Fruit fly (Drosophila melanogaster) whole organism, embryonic: ENCODE data around the gene mTTF.

Experiments used
- Atf3 ChIP-seq: fragments of 200-800 bp; sonication (Bioruptor generic); optimal IDR thresholded peaks from 3 replicates; lab custom pipeline; 2016; ENCODE audit warnings: missing biosample characterization, missing genetic modification characterization
- B-H1 ChIP-seq: fragments of 200-800 bp; sonication (Bioruptor generic); IDR thresholded peaks from 3 replicates; pipeline ENCODE4 v1.3.6; 2022; ENCODE audit warnings: missing biosample characterization, missing genetic modification characterization
- BEAF-32 ChIP-seq: fragments of 200-800 bp; sonication (Bioruptor generic); optimal IDR thresholded peaks from 3 replicates; lab custom pipeline; 2017; ENCODE audit warnings: missing biosample characterization, missing genetic modification characterization, mild to moderate bottlenecking, moderate library complexity, missing genetic modification reagents
- Blimp-1 ChIP-seq: fragments of 200-800 bp; sonication (Bioruptor generic); optimal IDR thresholded peaks from 3 replicates; lab custom pipeline; 2018; ENCODE audit warnings: missing biosample characterization, missing genetic modification characterization, mild to moderate bottlenecking, moderate library complexity, missing genetic modification reagents
- CG10209 ChIP-seq: fragments of 200-800 bp; sonication (Bioruptor generic); optimal IDR thresholded peaks from 3 replicates; lab custom pipeline; 2017; ENCODE audit warnings: missing biosample characterization, mild to moderate bottlenecking, missing genetic modification characterization, missing genetic modification reagents
- CG10959 ChIP-seq: fragments of 200-800 bp; sonication (Bioruptor generic); IDR thresholded peaks from 2 replicates; pipeline ENCODE4 v1.3.6; 2022; ENCODE audit warnings: missing biosample characterization, missing genetic modification characterization
- CG11085 ChIP-seq: fragments of 200-800 bp; sonication (Bioruptor generic); IDR thresholded peaks from 2 replicates; pipeline ENCODE4 v1.3.6; 2022; ENCODE audit warnings: missing biosample characterization, missing genetic modification characterization
- CG12071 ChIP-seq: fragments of 200-800 bp; sonication (Bioruptor generic); optimal IDR thresholded peaks from 3 replicates; lab custom pipeline; 2018; ENCODE audit warnings: missing biosample characterization, mild to moderate bottlenecking, missing genetic modification characterization
- CG12104 ChIP-seq: fragments of 200-800 bp; sonication (Bioruptor generic); optimal IDR thresholded peaks from 3 replicates; lab custom pipeline; 2016; ENCODE audit warnings: missing biosample characterization, missing genetic modification characterization
- CG12155 ChIP-seq: fragments of 200-800 bp; sonication (Bioruptor generic); optimal IDR thresholded peaks from 3 replicates; lab custom pipeline; 2016; ENCODE audit warnings: missing biosample characterization, missing genetic modification characterization
- CG1233 ChIP-seq: fragments of 200-800 bp; sonication (Bioruptor generic); optimal IDR thresholded peaks from 4 replicates; lab custom pipeline; 2018; ENCODE audit warnings: missing biosample characterization, mild to moderate bottlenecking, missing genetic modification characterization
- CG13296 ChIP-seq: fragments of 200-800 bp; sonication (Bioruptor generic); optimal IDR thresholded peaks from 3 replicates; lab custom pipeline; 2018; ENCODE audit warnings: missing biosample characterization, mild to moderate bottlenecking, missing genetic modification characterization
- CG1603 ChIP-seq: fragments of 200-800 bp; sonication (Bioruptor generic); optimal IDR thresholded peaks from 2 replicates; lab custom pipeline; 2019; ENCODE audit warnings: missing biosample characterization, mild to moderate bottlenecking, missing genetic modification characterization, moderate library complexity
- CG17829 ChIP-seq: fragments of 200-800 bp; optimal IDR thresholded peaks from 2 replicates; lab custom pipeline; 2019; ENCODE audit warnings: missing biosample characterization, mild to moderate bottlenecking, missing genetic modification characterization, moderate library complexity
- CG2120 ChIP-seq: fragments of 200-800 bp; sonication (Bioruptor generic); optimal IDR thresholded peaks from 3 replicates; lab custom pipeline; 2016; ENCODE audit warnings: missing biosample characterization, missing genetic modification characterization
- CG2199 ChIP-seq: fragments of 200-800 bp; sonication (Bioruptor generic); IDR thresholded peaks from 3 replicates; pipeline ENCODE4 v1.3.6; 2022; ENCODE audit warnings: missing biosample characterization, missing genetic modification characterization
- CG2202 ChIP-seq: fragments of 200-800 bp; sonication (Bioruptor generic); optimal IDR thresholded peaks from 2 replicates; lab custom pipeline; 2018; ENCODE audit warnings: missing biosample characterization, mild to moderate bottlenecking, missing genetic modification characterization
- CG30020 ChIP-seq: fragments of 200-800 bp; optimal IDR thresholded peaks from 2 replicates; lab custom pipeline; 2019; ENCODE audit warnings: missing biosample characterization, mild to moderate bottlenecking, missing genetic modification characterization, moderate library complexity
- CG31388 ChIP-seq: fragments of 200-800 bp; sonication (Bioruptor generic); optimal IDR thresholded peaks from 2 replicates; lab custom pipeline; 2016; ENCODE audit warnings: missing biosample characterization, missing genetic modification characterization
- CG32767 ChIP-seq: fragments of 200-800 bp; sonication (Bioruptor generic); IDR thresholded peaks from 2 replicates; pipeline ENCODE4 v1.3.6; 2022; ENCODE audit warnings: missing biosample characterization, missing genetic modification characterization
- CG4360 ChIP-seq: fragments of 200-800 bp; sonication (Bioruptor generic); IDR thresholded peaks from 2 replicates; pipeline ENCODE4 v1.3.6; 2022; ENCODE audit warnings: missing biosample characterization, missing genetic modification characterization
- CG6254 ChIP-seq: fragments of 200-800 bp; sonication (Bioruptor generic); optimal IDR thresholded peaks from 3 replicates; lab custom pipeline; 2017; ENCODE audit warnings: mild to moderate bottlenecking, missing biosample characterization, missing genetic modification reagents, missing genetic modification characterization
- CG6813 ChIP-seq: fragments of 200-800 bp; sonication (Bioruptor generic); optimal IDR thresholded peaks from 2 replicates; lab custom pipeline; 2017; ENCODE audit warnings: missing biosample characterization, missing genetic modification characterization, mild to moderate bottlenecking, moderate library complexity, missing genetic modification reagents
- CG7357 ChIP-seq: fragments of 200-800 bp; sonication (Bioruptor generic); IDR thresholded peaks from 3 replicates; pipeline ENCODE4 v1.3.6; 2022; ENCODE audit warnings: missing biosample characterization, missing genetic modification characterization
- CG7987 ChIP-seq: fragments of 200-800 bp; sonication (Bioruptor generic); optimal IDR thresholded peaks from 2 replicates; lab custom pipeline; 2018; ENCODE audit warnings: missing biosample characterization, mild to moderate bottlenecking, missing genetic modification characterization, moderate library complexity
- HLH54F ChIP-seq: fragments of 200-800 bp; sonication (Bioruptor generic); optimal IDR thresholded peaks from 3 replicates; lab custom pipeline; 2016; ENCODE audit warnings: missing biosample characterization, missing genetic modification characterization
- Hand ChIP-seq: fragments of 200-800 bp; sonication (Bioruptor generic); optimal IDR thresholded peaks from 2 replicates; lab custom pipeline; 2017; ENCODE audit warnings: mild to moderate bottlenecking, missing biosample characterization, missing genetic modification reagents, missing genetic modification characterization
- Jarid2 ChIP-seq: fragments of 200-800 bp; sonication (Bioruptor generic); optimal IDR thresholded peaks from 3 replicates; lab custom pipeline; 2017; ENCODE audit warnings: mild to moderate bottlenecking, missing biosample characterization, missing genetic modification reagents, missing genetic modification characterization
- Mad ChIP-seq: fragments of 200-800 bp; sonication (Bioruptor generic); optimal IDR thresholded peaks from 2 replicates; lab custom pipeline; 2016; ENCODE audit warnings: missing biosample characterization, missing genetic modification characterization
- Meics ChIP-seq: fragments of 200-800 bp; sonication (Bioruptor generic); optimal IDR thresholded peaks from 2 replicates; lab custom pipeline; 2017; ENCODE audit warnings: missing biosample characterization, mild to moderate bottlenecking, missing genetic modification characterization
- Mrtf ChIP-seq: fragments of 200-800 bp; sonication (Bioruptor generic); IDR thresholded peaks from 3 replicates; pipeline ENCODE4 v1.3.6; 2022; ENCODE audit warnings: missing biosample characterization, missing genetic modification characterization
- Neu2 ChIP-seq: fragments of 200-800 bp; sonication (Bioruptor generic); optimal IDR thresholded peaks from 3 replicates; lab custom pipeline; 2016; ENCODE audit warnings: missing biosample characterization, missing genetic modification characterization, borderline replicate concordance
- Oaz ChIP-seq: fragments of 200-800 bp; sonication (Bioruptor generic); IDR thresholded peaks from 2 replicates; pipeline ENCODE4 v1.3.6; 2022; ENCODE audit warnings: missing biosample characterization, missing genetic modification characterization
- Ptx1 ChIP-seq: fragments of 200-800 bp; sonication (Bioruptor generic); IDR thresholded peaks from 2 replicates; pipeline ENCODE4 v1.3.6; 2022; ENCODE audit warnings: missing biosample characterization, missing genetic modification characterization
- Spps ChIP-seq: fragments of 200-800 bp; sonication (Bioruptor generic); optimal IDR thresholded peaks from 2 replicates; lab custom pipeline; 2018; ENCODE audit warnings: missing biosample characterization, mild to moderate bottlenecking, missing genetic modification characterization
- Usf ChIP-seq: fragments of 200-800 bp; sonication (Bioruptor generic); optimal IDR thresholded peaks from 2 replicates; lab custom pipeline; 2017; ENCODE audit warnings: missing genotype, missing biosample characterization, missing genetic modification characterization
- Xbp1 ChIP-seq: fragments of 200-800 bp; sonication (Bioruptor generic); optimal IDR thresholded peaks from 3 replicates; lab custom pipeline; 2016; ENCODE audit warnings: missing biosample characterization, mild to moderate bottlenecking, missing genetic modification characterization
- ab ChIP-seq: fragments of 200-800 bp; sonication (Bioruptor generic); optimal IDR thresholded peaks from 2 replicates; lab custom pipeline; 2016; ENCODE audit warnings: missing biosample characterization, missing genetic modification characterization
- az2 ChIP-seq: fragments of 200-800 bp; sonication (Bioruptor generic); optimal IDR thresholded peaks from 3 replicates; lab custom pipeline; 2016; ENCODE audit warnings: missing biosample characterization, missing genetic modification characterization
- bab2 ChIP-seq: fragments of 200-800 bp; sonication (Bioruptor generic); optimal IDR thresholded peaks from 2 replicates; lab custom pipeline; 2016; ENCODE audit warnings: missing biosample characterization, missing genetic modification characterization
- bsh ChIP-seq, 2 experiments: fragments of 200-800 bp; sonication (Bioruptor generic); optimal IDR thresholded peaks; 2 replicates each; lab custom pipeline; 2017 to 2018; ENCODE audit warnings: mild to moderate bottlenecking in 2 of 2, missing biosample characterization in 2 of 2, missing genetic modification characterization in 2 of 2, moderate library complexity in 1 of 2
- crp ChIP-seq, 2 experiments: fragments of 200-800 bp; sonication (Bioruptor generic); optimal IDR thresholded peaks; 2 replicates in 1 of 2; 3 replicates in 1 of 2; lab custom pipeline; 2017; ENCODE audit warnings: missing biosample characterization in 2 of 2, missing genetic modification characterization in 2 of 2, mild to moderate bottlenecking in 1 of 2, moderate library complexity in 1 of 2
- cwo ChIP-seq: fragments of 200-800 bp; sonication (Bioruptor generic); optimal IDR thresholded peaks from 3 replicates; lab custom pipeline; 2017; ENCODE audit warnings: missing biosample characterization, missing genetic modification characterization, mild to moderate bottlenecking, moderate library complexity, missing genetic modification reagents
- insv ChIP-seq, 2 experiments: fragments of 200-800 bp; sonication (Bioruptor generic); optimal IDR thresholded peaks; 3 replicates each; lab custom pipeline; 2016 to 2018; ENCODE audit warnings: missing biosample characterization in 2 of 2, missing genetic modification characterization in 2 of 2
- kah ChIP-seq: fragments of 200-800 bp; sonication (Bioruptor generic); optimal IDR thresholded peaks from 2 replicates; lab custom pipeline; 2018; ENCODE audit warnings: missing biosample characterization, mild to moderate bottlenecking, missing genetic modification characterization
- lmd ChIP-seq: fragments of 200-800 bp; sonication (Bioruptor generic); IDR thresholded peaks from 2 replicates; pipeline ENCODE4 v1.3.6; 2022; ENCODE audit warnings: missing biosample characterization, missing genetic modification characterization
- nom ChIP-seq: fragments of 200-800 bp; sonication (Bioruptor generic); optimal IDR thresholded peaks from 2 replicates; lab custom pipeline; 2017; ENCODE audit warnings: missing biosample characterization, missing genetic modification characterization, mild to moderate bottlenecking, moderate library complexity, missing genetic modification reagents
- row ChIP-seq: fragments of 200-800 bp; sonication (Bioruptor generic); IDR thresholded peaks from 3 replicates; pipeline ENCODE4 v1.3.6; 2022; ENCODE audit warnings: missing biosample characterization, missing genetic modification characterization
- sens ChIP-seq: fragments of 200-800 bp; sonication (Bioruptor generic); peaks from one replicate; lab custom pipeline; 2016; ENCODE audit warnings: missing biosample characterization, missing genetic modification characterization
- so ChIP-seq: fragments of 200-800 bp; sonication (Bioruptor generic); IDR thresholded peaks from 3 replicates; pipeline ENCODE4 v1.3.6; 2022; ENCODE audit warnings: missing biosample characterization, missing genetic modification characterization
- usp ChIP-seq: fragments of >200 bp; optimal IDR thresholded peaks from 2 replicates; lab custom pipeline; 2017; ENCODE audit warnings: missing biosample characterization, missing genetic modification characterization
- z ChIP-seq: fragments of 200-800 bp; sonication (Bioruptor generic); IDR thresholded peaks from 3 replicates; pipeline ENCODE4 v1.3.6; 2022; ENCODE audit warnings: missing biosample characterization, missing genetic modification characterization

Gene mTTF

dm6 chr2L:14397948-14398347, 49.4 kb upstream of the mTTF start (continued):
- TF ChIP-seq BEAF-32 (GFP tag; lab: Kevin White, UChicago) (no peak), CG4360 (no peak), ab (no peak), CG10209 (GFP tag; lab: Kevin White, UChicago) (no peak), HLH54F (GFP tag; lab: Kevin White, UChicago) (no peak), CG7987 (GFP tag; lab: Kevin White, UChicago) (no peak), Neu2 (GFP tag; lab: Kevin White, UChicago) (no peak), cwo (GFP tag; lab: Kevin White, UChicago) (no peak), bsh (GFP tag; optimal IDR thresholded peaks at IDR 0.05; lab: Kevin White, UChicago) (no peak), Mrtf (GFP tag; lab: Robert Waterston, UW) (no peak), CG17829 (no peak), CG1603 (no peak), usp (GFP tag; lab: Kevin White, UChicago) (no peak), kah (GFP tag; lab: Kevin White, UChicago) (no peak), CG7357 (GFP tag; lab: Robert Waterston, UW) (0 out of 3 replicates have a peak, but pooled peaks have one; percentile 21), row (no peak), Blimp-1 (GFP tag; lab: Kevin White, UChicago) (no peak), Jarid2 (peak; percentile 8), z (GFP tag; lab: Robert Waterston, UW) (no peak), Mad (GFP tag; lab: Kevin White, UChicago) (no peak), CG10959 (GFP tag; lab: Robert Waterston, UW) (no peak), CG30020 (tag; lab: Kevin White, UChicago) (no peak), lmd (no peak), Usf (no peak), Ptx1 (GFP tag; lab: Robert Waterston, UW) (no peak), sens (GFP tag; lab: Kevin White, UChicago) (peak; percentile 18), CG13296 (GFP tag; lab: Kevin White, UChicago) (no peak), Spps (tag; lab: Kevin White, UChicago) (no peak), CG11085 (no peak), CG31388 (GFP tag; lab: Kevin White, UChicago) (no peak), bab2 (GFP tag; lab: Kevin White, UChicago) (no peak), nom (GFP tag; lab: Kevin White, UChicago) (no peak), Atf3 (GFP tag; lab: Kevin White, UChicago) (no peak), Meics (GFP tag; lab: Kevin White, UChicago) (no peak), CG2202 (tag; lab: Kevin White, UChicago) (no peak), CG2199 (peak; percentile 39; the same call in 1 of the 3 replicates), Oaz (GFP tag; lab: Robert Waterston, UW) (no peak), CG12155 (GFP tag; lab: Kevin White, UChicago) (no peak), B-H1 (GFP tag; lab: Robert Waterston, UW) (no peak), so (no peak), insv (GFP tag; optimal IDR thresholded peaks at IDR 0.05; lab: Kevin White, UChicago) (no peak), CG2120 (GFP tag; lab: Kevin White, UChicago) (no peak), crp (GFP tag; optimal IDR thresholded peaks at IDR 0.05; lab: Kevin White, UChicago) (no peak), CG6254 (GFP tag; lab: Kevin White, UChicago) (no peak), Xbp1 (GFP tag; lab: Kevin White, UChicago) (no peak), CG1233 (no peak), CG32767 (GFP tag; lab: Robert Waterston, UW) (0 out of 2 replicates have a peak, but pooled peaks have one; percentile 24), az2 (GFP tag; lab: Kevin White, UChicago) (no peak), CG12071 (GFP tag; lab: Kevin White, UChicago) (peak; percentile 18), Hand (GFP tag; lab: Kevin White, UChicago) (no peak), CG6813 (GFP tag; lab: Kevin White, UChicago) (no peak), CG12104 (GFP tag; lab: Kevin White, UChicago) (no peak)
